ENCODE assay signal across 1 fruit fly cellular context in the genomic region with DNA sequence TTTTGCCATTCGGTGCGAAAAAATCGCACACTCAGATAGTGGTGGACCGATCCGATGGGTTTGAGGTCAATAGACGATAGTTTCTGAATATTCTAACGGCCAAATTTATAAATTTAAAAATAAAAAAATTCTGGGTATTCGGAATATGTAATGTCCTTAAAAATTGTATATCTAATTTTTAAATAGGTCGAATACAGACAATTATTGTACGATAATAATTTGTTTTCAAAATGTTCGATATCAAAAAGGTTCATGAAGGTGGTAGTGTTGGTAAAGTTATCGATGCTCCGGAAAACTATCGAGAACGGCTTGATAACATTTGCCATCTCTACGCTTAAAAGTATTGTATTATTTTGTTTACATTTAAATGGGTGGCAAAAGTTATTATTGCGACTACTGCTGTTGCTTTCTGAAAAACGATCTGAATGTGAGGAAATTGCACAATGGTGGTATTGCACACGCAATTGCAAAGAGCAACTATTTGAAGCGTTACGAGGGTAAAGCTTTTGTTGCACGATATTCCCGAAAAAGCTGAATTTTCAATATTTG.
TF ChIP-seq lines count a peak whose summit lies in the region.

A gene (plus strand): TSS at position 315 of the 549 bp plus-strand sequence.
A gene (minus strand): TSS at position 499 of the 549 bp plus-strand sequence.

TF ChIP-seq in whole organism, embryonic, 481 proteins besides CTCF, POLR2A, EP300 and RAD21 (continued from another document and continues in another):
- TF ChIP-seq Elba2 (GFP tag; optimal IDR thresholded peaks at IDR 0.05; lab: Kevin White, UChicago) (no peak), zfh2 (GFP tag; optimal IDR thresholded peaks at IDR 0.05; lab: Kevin White, UChicago) (peak; percentile 84), gfzf (GFP tag; optimal IDR thresholded peaks at IDR 0.05; lab: Kevin White, UChicago) (peak; percentile 21), CG3995 (GFP tag; optimal IDR thresholded peaks at IDR 0.05; lab: Kevin White, UChicago) (peak; percentile 64), HLH54F (GFP tag; optimal IDR thresholded peaks at IDR 0.05; lab: Kevin White, UChicago) (peak; percentile 75), rib (GFP tag; IDR thresholded peaks at IDR 0.05; lab: Robert Waterston, UW) (peak; percentile 84), emc (GFP tag; optimal IDR thresholded peaks at IDR 0.05; lab: Kevin White, UChicago) (peak; percentile 29), ERR (GFP tag; optimal IDR thresholded peaks at IDR 0.05; lab: Kevin White, UChicago) (no peak), HHEX (GFP tag; optimal IDR thresholded peaks at IDR 0.05; lab: Kevin White, UChicago) (peak; percentile 3), usp (GFP tag; optimal IDR thresholded peaks at IDR 0.05; lab: Kevin White, UChicago) (no peak), NfI (GFP tag; optimal IDR thresholded peaks at IDR 0.05; lab: Kevin White, UChicago) (peak; percentile 75), Nf-YC (tag; optimal IDR thresholded peaks at IDR 0.05; lab: Kevin White, UChicago) (peak; percentile 72), CG9727 (GFP tag; optimal IDR thresholded peaks at IDR 0.05; lab: Kevin White, UChicago) (peak; percentile 71), klu (GFP tag; IDR thresholded peaks at IDR 0.05; lab: Robert Waterston, UW) (peak; percentile 52), slp2 (GFP tag; optimal IDR thresholded peaks at IDR 0.05; lab: Kevin White, UChicago) (peak; percentile 45), CG31224 (GFP tag; IDR thresholded peaks at IDR 0.05; lab: Robert Waterston, UW) (peak; percentile 33; the same call in 1 of the 2 replicates), Xrp1 (GFP tag; IDR thresholded peaks at IDR 0.05; lab: Robert Waterston, UW) (peak; percentile 72), CG5245 (GFP tag; optimal IDR thresholded peaks at IDR 0.05; lab: Kevin White, UChicago) (peak; percentile 39), peb (GFP tag; IDR thresholded peaks at IDR 0.05; lab: Robert Waterston, UW) (no peak), chif (GFP tag; optimal IDR thresholded peaks at IDR 0.05; lab: Kevin White, UChicago) (peak; percentile 34 to 53), Antp (GFP tag; optimal IDR thresholded peaks at IDR 0.05; lab: Kevin White, UChicago) (peak; percentile 57), bbx (GFP tag; IDR thresholded peaks at IDR 0.05; lab: Robert Waterston, UW; ENCODE audit: partially characterized antibody) (peak; percentile 83), NC2β (GFP tag; optimal IDR thresholded peaks at IDR 0.05; lab: Kevin White, UChicago) (peak; percentile 48), sd (tag; optimal IDR thresholded peaks at IDR 0.05; lab: Kevin White, UChicago) (no peak), CG5953 (GFP tag; IDR thresholded peaks at IDR 0.05; lab: Robert Waterston, UW) (no peak), Pdp1 (GFP tag; optimal IDR thresholded peaks at IDR 0.05; lab: Kevin White, UChicago) (peak; percentile 63 to 68), Xbp1 (GFP tag; optimal IDR thresholded peaks at IDR 0.05; lab: Kevin White, UChicago) (peak; percentile 73), CG13424 (tag; optimal IDR thresholded peaks at IDR 0.05; lab: Kevin White, UChicago) (peak; percentile 76), nau (GFP tag; optimal IDR thresholded peaks at IDR 0.05; lab: Kevin White, UChicago) (no peak), fd64A (GFP tag; optimal IDR thresholded peaks at IDR 0.05; lab: Kevin White, UChicago) (no peak), CG6854 (GFP tag; optimal IDR thresholded peaks at IDR 0.05; lab: Kevin White, UChicago) (no peak), gro (GFP tag; optimal IDR thresholded peaks at IDR 0.05; lab: Kevin White, UChicago) (peak; percentile 31), abd-A (tag; optimal IDR thresholded peaks at IDR 0.05; lab: Kevin White, UChicago) (no peak), CG9876 (GFP tag; optimal IDR thresholded peaks at IDR 0.05; lab: Kevin White, UChicago) (peak; percentile 14), Trl (optimal IDR thresholded peaks at IDR 0.05; lab: Kevin White, UChicago) (no peak), Trl (GFP tag; optimal IDR thresholded peaks at IDR 0.05; lab: Kevin White, UChicago) (peak; percentile 45), CG15601 (tag; optimal IDR thresholded peaks at IDR 0.05; lab: Kevin White, UChicago) (peak; percentile 71), Ada2b (GFP tag; IDR thresholded peaks at IDR 0.05; lab: Robert Waterston, UW) (no peak), crp (GFP tag; optimal IDR thresholded peaks at IDR 0.05; lab: Kevin White, UChicago) (peak in 1 of 2 experiments; percentile 33), bab2 (GFP tag; optimal IDR thresholded peaks at IDR 0.05; lab: Kevin White, UChicago) (peak; percentile 64), dmrt99B (tag; optimal IDR thresholded peaks at IDR 0.05; lab: Kevin White, UChicago) (no peak), bcd (GFP tag; optimal IDR thresholded peaks at IDR 0.05; lab: Kevin White, UChicago) (peak; percentile 63), Ravus (GFP tag; IDR thresholded peaks at IDR 0.05; lab: Robert Waterston, UW) (no peak), CG7928 (GFP tag; optimal IDR thresholded peaks at IDR 0.05; lab: Kevin White, UChicago) (peak; percentile 39), toy (GFP tag; IDR thresholded peaks at IDR 0.05; lab: Robert Waterston, UW) (no peak), CG13624 (GFP tag; optimal IDR thresholded peaks at IDR 0.05; lab: Kevin White, UChicago) (peak; percentile 81), eyg (GFP tag; optimal IDR thresholded peaks at IDR 0.05; lab: Kevin White, UChicago) (no peak), CG9817 (tag; optimal IDR thresholded peaks at IDR 0.05; lab: Kevin White, UChicago) (peak; percentile 72), amos (GFP tag; IDR thresholded peaks at IDR 0.05; lab: Robert Waterston, UW; ENCODE audit: partially characterized antibody) (peak; percentile 82; the same call in 1 of the 2 replicates), CG3407 (GFP tag; optimal IDR thresholded peaks at IDR 0.05; lab: Kevin White, UChicago) (no peak), C15 (GFP tag; IDR thresholded peaks at IDR 0.05; lab: Robert Waterston, UW) (no peak), Adf1 (GFP tag; IDR thresholded peaks at IDR 0.05; lab: Robert Waterston, UW) (no peak), CG42726 (GFP tag; IDR thresholded peaks at IDR 0.05; lab: Robert Waterston, UW; ENCODE audit: partially characterized antibody) (no peak), repo (GFP tag; optimal IDR thresholded peaks at IDR 0.05; lab: Kevin White, UChicago) (peak; percentile 7), NFAT (GFP tag; IDR thresholded peaks at IDR 0.05; lab: Robert Waterston, UW) (0 out of 2 replicates have a peak, but pooled peaks have one; percentile 30), CG9437 (GFP tag; optimal IDR thresholded peaks at IDR 0.05; lab: Kevin White, UChicago) (peak; percentile 55), luna (GFP tag; optimal IDR thresholded peaks at IDR 0.05; lab: Kevin White, UChicago) (peak; percentile 21), chm (GFP tag; IDR thresholded peaks at IDR 0.05; lab: Robert Waterston, UW) (no peak), sim (GFP tag; IDR thresholded peaks at IDR 0.05; lab: Robert Waterston, UW) (no peak), nom (GFP tag; optimal IDR thresholded peaks at IDR 0.05; lab: Kevin White, UChicago) (no peak), tgo (GFP tag; IDR thresholded peaks at IDR 0.05; lab: Robert Waterston, UW) (peak; percentile 61; the same call in 1 of the 3 replicates), CG7987 (GFP tag; optimal IDR thresholded peaks at IDR 0.05; lab: Kevin White, UChicago) (no peak), CG6654 (GFP tag; optimal IDR thresholded peaks at IDR 0.05; lab: Kevin White, UChicago) (no peak), gem (tag; optimal IDR thresholded peaks at IDR 0.05; lab: Kevin White, UChicago) (no peak), CG10147 (GFP tag; optimal IDR thresholded peaks at IDR 0.05; lab: Kevin White, UChicago) (peak; percentile 76), CG17385 (GFP tag; optimal IDR thresholded peaks at IDR 0.05; lab: Kevin White, UChicago) (peak; percentile 64), Mrtf (GFP tag; IDR thresholded peaks at IDR 0.05; lab: Robert Waterston, UW) (no peak), CG8944 (GFP tag; optimal IDR thresholded peaks at IDR 0.05; lab: Kevin White, UChicago) (peak; percentile 42), pita (GFP tag; optimal IDR thresholded peaks at IDR 0.05; lab: Kevin White, UChicago) (no peak), CG17328 (GFP tag; IDR thresholded peaks at IDR 0.05; lab: Robert Waterston, UW) (peak; percentile 17; the same call in 1 of the 2 replicates), CG2889 (GFP tag; IDR thresholded peaks at IDR 0.05; lab: Robert Waterston, UW) (no peak), CG11456 (GFP tag; IDR thresholded peaks at IDR 0.05; lab: Robert Waterston, UW) (0 out of 3 replicates have a peak, but pooled peaks have one; percentile 57), Hr51 (GFP tag; optimal IDR thresholded peaks at IDR 0.05; lab: Kevin White, UChicago) (peak in 1 of 2 experiments; percentile 65), CG3847 (GFP tag; IDR thresholded peaks at IDR 0.05; lab: Robert Waterston, UW) (peak; percentile 78), fd96Cb (tag; optimal IDR thresholded peaks at IDR 0.05; lab: Kevin White, UChicago) (peak; percentile 32), pb (GFP tag; optimal IDR thresholded peaks at IDR 0.05; lab: Kevin White, UChicago) (no peak), wdn (GFP tag; IDR thresholded peaks at IDR 0.05; lab: Robert Waterston, UW) (no peak), lola (GFP tag; optimal IDR thresholded peaks at IDR 0.05; lab: Kevin White, UChicago) (peak in 1 of 3 experiments; percentile 67), Poxn (GFP tag; IDR thresholded peaks at IDR 0.05; lab: Robert Waterston, UW) (no peak), twi (tag; optimal IDR thresholded peaks at IDR 0.05; lab: Kevin White, UChicago) (peak; percentile 58), otp (GFP tag; IDR thresholded peaks at IDR 0.05; lab: Robert Waterston, UW) (no peak), YL-1 (GFP tag; optimal IDR thresholded peaks at IDR 0.05; lab: Kevin White, UChicago) (peak; percentile 74), Optix (GFP tag; IDR thresholded peaks at IDR 0.05; lab: Robert Waterston, UW) (no peak), Dad (GFP tag; optimal IDR thresholded peaks at IDR 0.05; lab: Kevin White, UChicago) (peak; percentile 60), CG11723 (GFP tag; optimal IDR thresholded peaks at IDR 0.05; lab: Kevin White, UChicago) (no peak), CG10321 (GFP tag; IDR thresholded peaks at IDR 0.05; lab: Robert Waterston, UW) (no peak), CG8388 (GFP tag; optimal IDR thresholded peaks at IDR 0.05; lab: Kevin White, UChicago) (peak; percentile 58), CG12659 (GFP tag; optimal IDR thresholded peaks at IDR 0.05; lab: Kevin White, UChicago) (peak; percentile 82), unc-4 (GFP tag; IDR thresholded peaks at IDR 0.05; lab: Robert Waterston, UW; ENCODE audit: partially characterized antibody) (peak; percentile 95), bowl (GFP tag; IDR thresholded peaks at IDR 0.05; lab: Robert Waterston, UW) (no peak), CG14860 (GFP tag; IDR thresholded peaks at IDR 0.05; lab: Robert Waterston, UW; ENCODE audit: partially characterized antibody) (peak; percentile 92), CG34422 (GFP tag; IDR thresholded peaks at IDR 0.05; lab: Robert Waterston, UW) (no peak), CG15073 (GFP tag; optimal IDR thresholded peaks at IDR 0.05; lab: Kevin White, UChicago) (no peak), CG10209 (GFP tag; optimal IDR thresholded peaks at IDR 0.05; lab: Kevin White, UChicago) (peak; percentile 51), dm (GFP tag; optimal IDR thresholded peaks at IDR 0.05; lab: Kevin White, UChicago) (peak; percentile 38), esg (GFP tag; conservative IDR thresholded peaks at IDR 0.05; lab: Robert Waterston, UW) (peak; percentile 20; the same call in 1 of the 2 replicates), btn (GFP tag; optimal IDR thresholded peaks at IDR 0.05; lab: Kevin White, UChicago) (no peak), croc (GFP tag; conservative IDR thresholded peaks at IDR 0.05; lab: Robert Waterston, UW) (peak; percentile 23; the same call in 1 of the 3 replicates), insv (GFP tag; optimal IDR thresholded peaks at IDR 0.05; lab: Kevin White, UChicago) (peak in 1 of 2 experiments; percentile 35), row (GFP tag; IDR thresholded peaks at IDR 0.05; lab: Robert Waterston, UW) (peak; percentile 96), gcm2 (GFP tag; optimal IDR thresholded peaks at IDR 0.05; lab: Kevin White, UChicago) (no peak), Jarid2 (GFP tag; optimal IDR thresholded peaks at IDR 0.05; lab: Kevin White, UChicago) (no peak), Hr78 (GFP tag; optimal IDR thresholded peaks at IDR 0.05; lab: Kevin White, UChicago) (peak in 1 of 2 experiments; percentile 75), CG14710 (tag; optimal IDR thresholded peaks at IDR 0.05; lab: Kevin White, UChicago) (peak; percentile 86), CG8281 (tag; optimal IDR thresholded peaks at IDR 0.05; lab: Kevin White, UChicago) (peak; percentile 36), ham (GFP tag; IDR thresholded peaks at IDR 0.05; lab: Robert Waterston, UW) (no peak), CG30431 (GFP tag; optimal IDR thresholded peaks at IDR 0.05; lab: Kevin White, UChicago) (no peak), CG2712 (tag; optimal IDR thresholded peaks at IDR 0.05; lab: Kevin White, UChicago) (peak; percentile 78), ken (GFP tag; IDR thresholded peaks at IDR 0.05; lab: Robert Waterston, UW) (no peak), CG13775 (GFP tag; optimal IDR thresholded peaks at IDR 0.05; lab: Kevin White, UChicago) (peak; percentile 80), Lhr (GFP tag; optimal IDR thresholded peaks at IDR 0.05; lab: Kevin White, UChicago) (peak; percentile 59), Rfx (GFP tag; IDR thresholded peaks at IDR 0.05; lab: Robert Waterston, UW) (peak; percentile 82), Oaz (GFP tag; IDR thresholded peaks at IDR 0.05; lab: Robert Waterston, UW) (0 out of 2 replicates have a peak, but pooled peaks have one; percentile 26), CG30403 (GFP tag; optimal IDR thresholded peaks at IDR 0.05; lab: Kevin White, UChicago) (peak; percentile 87), caup (GFP tag; optimal IDR thresholded peaks at IDR 0.05; lab: Kevin White, UChicago; ENCODE audit: severe bottlenecking) (peak; percentile 14), Sin3A (optimal IDR thresholded peaks at IDR 0.05; lab: Kevin White, UChicago) (peak; percentile 74), CG14441 (GFP tag; IDR thresholded peaks at IDR 0.05; lab: Robert Waterston, UW) (peak; percentile 50; the same call in 1 of the 2 replicates), Doc3 (GFP tag; IDR thresholded peaks at IDR 0.05; lab: Robert Waterston, UW; ENCODE audit: partially characterized antibody) (peak; percentile 94), hbn (GFP tag; IDR thresholded peaks at IDR 0.05; lab: Robert Waterston, UW; ENCODE audit: partially characterized antibody) (peak; percentile 93), MTF-1 (GFP tag; optimal IDR thresholded peaks at IDR 0.05; lab: Kevin White, UChicago; ENCODE audit: borderline replicate concordance) (no peak), sna (GFP tag; IDR thresholded peaks at IDR 0.05; lab: Robert Waterston, UW; ENCODE audit: partially characterized antibody) (peak; percentile 90), CG3838 (GFP tag; optimal IDR thresholded peaks at IDR 0.05; lab: Kevin White, UChicago) (no peak), ash1 (GFP tag; optimal IDR thresholded peaks at IDR 0.05; lab: Kevin White, UChicago) (no peak)
